Worm (Caenorhabditis elegans) whole organism, L2 larva: Measurements from ENCODE around the gene rgs-9.
A peak's percentile ranks its signal among the peaks of the same experiment; 100 is the strongest.

Source experiments
- C34F6.9 ChIP-seq: fragments of 150-350 bp; optimal IDR thresholded peaks from 2 replicates; lab custom pipeline; 2014; ENCODE audit warnings: missing biosample characterization, missing genetic modification characterization
- F13H6.1 ChIP-seq: sonication (generic microtip); optimal IDR thresholded peaks from 2 replicates; lab custom pipeline; 2016; ENCODE audit warnings: missing genetic modification characterization, missing compliant biosample characterization
- R02D3.7 ChIP-seq: fragments of 150-350 bp; optimal IDR thresholded peaks from 2 replicates; lab custom pipeline; 2014; ENCODE audit warnings: missing biosample characterization, missing genetic modification characterization
- ZK546.5 ChIP-seq: sonication (generic microtip); optimal IDR thresholded peaks from 2 replicates; lab custom pipeline; 2017; ENCODE audit warnings: missing biosample characterization, missing genetic modification characterization
- alr-1 ChIP-seq: fragments of 150-350 bp; optimal IDR thresholded peaks from 2 replicates; lab custom pipeline; 2014; ENCODE audit warnings: missing biosample characterization, missing genetic modification characterization
- aly-2 ChIP-seq: fragments of 150-350 bp; optimal IDR thresholded peaks from 2 replicates; lab custom pipeline; 2014; ENCODE audit warnings: missing biosample characterization, missing genetic modification characterization
- ama-1 ChIP-seq: fragments of 150-350 bp; optimal IDR thresholded peaks from 2 replicates; lab custom pipeline; 2018; ENCODE audit warnings: inconsistent platforms
- blmp-1 ChIP-seq: sonication (generic microtip); optimal IDR thresholded peaks from 2 replicates; lab custom pipeline; 2017; ENCODE audit warnings: missing genetic modification characterization, mild to moderate bottlenecking, missing compliant biosample characterization, antibody characterized with exemption, moderate library complexity; ENCODE audit not compliant: insufficient read depth
- ceh-16 ChIP-seq: fragments of 150-350 bp; optimal IDR thresholded peaks from 2 replicates; lab custom pipeline; 2014; ENCODE audit warnings: missing biosample characterization, missing genetic modification characterization
- ceh-82 ChIP-seq: fragments of 150-350 bp; optimal IDR thresholded peaks from 2 replicates; lab custom pipeline; 2014; ENCODE audit warnings: missing biosample characterization, missing genetic modification characterization
- crh-2 ChIP-seq: sonication (generic microtip); optimal IDR thresholded peaks from 2 replicates; lab custom pipeline; 2017; ENCODE audit warnings: missing biosample characterization, missing genetic modification characterization
- egl-27 ChIP-seq: sonication (generic microtip); optimal IDR thresholded peaks from 3 replicates; lab custom pipeline; 2017; ENCODE audit warnings: missing biosample characterization, missing genetic modification reagents, missing genetic modification characterization
- elt-1 ChIP-seq: fragments of 150-350 bp; optimal IDR thresholded peaks from 2 replicates; lab custom pipeline; 2014; ENCODE audit warnings: missing biosample characterization, missing genetic modification characterization
- elt-3 ChIP-seq: sonication (generic microtip); optimal IDR thresholded peaks from 2 replicates; lab custom pipeline; 2017; ENCODE audit warnings: missing biosample characterization, missing genetic modification characterization
- fos-1 ChIP-seq: fragments of 150-350 bp; optimal IDR thresholded peaks from 2 replicates; lab custom pipeline; 2014; ENCODE audit warnings: missing biosample characterization, missing genetic modification characterization
- gmeb-1 ChIP-seq: fragments of 150-350 bp; optimal IDR thresholded peaks from 2 replicates; lab custom pipeline; 2014; ENCODE audit warnings: missing biosample characterization, missing genetic modification characterization
- lin-11 ChIP-seq: fragments of 150-350 bp; sonication (generic microtip); optimal IDR thresholded peaks from 2 replicates; lab custom pipeline; 2014; ENCODE audit warnings: missing biosample characterization, missing genetic modification characterization, inconsistent platforms, mixed read lengths
- lin-13 ChIP-seq: fragments of 150-350 bp; optimal IDR thresholded peaks from 2 replicates; lab custom pipeline; 2014; ENCODE audit warnings: missing biosample characterization, missing genetic modification reagents, missing genetic modification characterization
- lin-39 ChIP-seq: fragments of 150-350 bp; optimal IDR thresholded peaks from 2 replicates; lab custom pipeline; 2014; ENCODE audit warnings: missing biosample characterization, missing genetic modification reagents, missing genetic modification characterization
- lsy-2 ChIP-seq, 2 experiments: fragments of 150-350 bp in 1 of 2; sonication (generic microtip) in 1 of 2; optimal IDR thresholded peaks; 2 replicates each; lab custom pipeline; 2014 to 2017; ENCODE audit warnings: missing biosample characterization in 2 of 2, missing genetic modification characterization in 2 of 2
- mab-5 ChIP-seq: fragments of 150-350 bp; optimal IDR thresholded peaks from 2 replicates; lab custom pipeline; 2014; ENCODE audit warnings: missing biosample characterization, missing genetic modification characterization
- mbf-1 ChIP-seq: sonication (generic microtip); optimal IDR thresholded peaks from 2 replicates; lab custom pipeline; 2017; ENCODE audit warnings: missing biosample characterization, missing genetic modification characterization
- mdl-1 ChIP-seq, 2 experiments: fragments of 150-350 bp in 1 of 2; sonication (generic microtip) in 1 of 2; optimal IDR thresholded peaks; 2 replicates each; lab custom pipeline; 2017; ENCODE audit warnings: missing biosample characterization in 2 of 2, missing genetic modification characterization in 2 of 2
- nhr-10 ChIP-seq: sonication (generic microtip); optimal IDR thresholded peaks from 2 replicates; lab custom pipeline; 2017; ENCODE audit warnings: missing biosample characterization, missing genetic modification characterization
- nhr-12 ChIP-seq: fragments of 150-350 bp; optimal IDR thresholded peaks from 2 replicates; lab custom pipeline; 2014; ENCODE audit warnings: missing biosample characterization, missing genetic modification characterization
- nhr-129 ChIP-seq: fragments of 150-350 bp; optimal IDR thresholded peaks from 2 replicates; lab custom pipeline; 2014; ENCODE audit warnings: missing biosample characterization, missing genetic modification characterization
- nhr-21 ChIP-seq: fragments of 150-350 bp; optimal IDR thresholded peaks from 2 replicates; lab custom pipeline; 2014; ENCODE audit warnings: missing biosample characterization, missing genetic modification characterization
- nhr-23 ChIP-seq: fragments of 150-350 bp; optimal IDR thresholded peaks from 2 replicates; lab custom pipeline; 2014; ENCODE audit warnings: missing biosample characterization, missing genetic modification reagents, missing genetic modification characterization
- nhr-237 ChIP-seq: fragments of 150-350 bp; optimal IDR thresholded peaks from 2 replicates; lab custom pipeline; 2014; ENCODE audit warnings: missing biosample characterization, missing genetic modification characterization
- nhr-25 ChIP-seq: fragments of 150-350 bp; sonication (generic microtip); optimal IDR thresholded peaks from 3 replicates; lab custom pipeline; 2014; ENCODE audit warnings: missing biosample characterization, missing genetic modification characterization
- nhr-77 ChIP-seq: fragments of 150-350 bp; optimal IDR thresholded peaks from 2 replicates; lab custom pipeline; 2014; ENCODE audit warnings: missing biosample characterization, missing genetic modification characterization
- peb-1 ChIP-seq: fragments of 150-350 bp; optimal IDR thresholded peaks from 2 replicates; lab custom pipeline; 2014; ENCODE audit warnings: missing biosample characterization, missing genetic modification characterization
- sem-4 ChIP-seq: fragments of 150-350 bp; optimal IDR thresholded peaks from 2 replicates; lab custom pipeline; 2014; ENCODE audit warnings: missing biosample characterization, missing genetic modification reagents, missing genetic modification characterization
- skn-1 ChIP-seq: sonication (generic microtip); optimal IDR thresholded peaks from 2 replicates; lab custom pipeline; 2017; ENCODE audit warnings: missing biosample characterization, missing genetic modification characterization
- sma-3 ChIP-seq: sonication (generic microtip); optimal IDR thresholded peaks from 2 replicates; lab custom pipeline; 2016; ENCODE audit warnings: missing genetic modification reagents, missing genetic modification characterization, missing compliant biosample characterization
- sma-9 ChIP-seq, 2 experiments: fragments of 150-350 bp in 1 of 2; sonication (generic microtip) in 1 of 2; optimal IDR thresholded peaks; 2 replicates each; lab custom pipeline; 2014 to 2016; ENCODE audit warnings: missing genetic modification characterization in 2 of 2, mild to moderate bottlenecking in 1 of 2, missing biosample characterization in 1 of 2, missing compliant biosample characterization in 1 of 2, missing genetic modification reagents in 1 of 2, moderate library complexity in 1 of 2
- snpc-4 ChIP-seq: fragments of 150-350 bp; optimal IDR thresholded peaks from 2 replicates; lab custom pipeline; 2014; ENCODE audit warnings: missing biosample characterization, missing genetic modification characterization
- unc-39 ChIP-seq: fragments of 150-350 bp; optimal IDR thresholded peaks from 2 replicates; lab custom pipeline; 2014; ENCODE audit warnings: missing biosample characterization, missing genetic modification characterization
- unc-55 ChIP-seq: fragments of 150-350 bp; sonication (generic microtip); optimal IDR thresholded peaks from 3 replicates; lab custom pipeline; 2014; ENCODE audit warnings: missing biosample characterization, missing genetic modification reagents, missing genetic modification characterization
- unc-62 ChIP-seq: fragments of 150-350 bp; optimal IDR thresholded peaks from 2 replicates; lab custom pipeline; 2014; ENCODE audit warnings: missing biosample characterization, missing genetic modification reagents, missing genetic modification characterization
- zag-1 ChIP-seq: fragments of 150-350 bp; optimal IDR thresholded peaks from 2 replicates; lab custom pipeline; 2014; ENCODE audit warnings: missing biosample characterization, missing genetic modification characterization
- ztf-11 ChIP-seq: sonication (generic microtip); optimal IDR thresholded peaks from 2 replicates; lab custom pipeline; 2017; ENCODE audit warnings: missing biosample characterization, missing genetic modification characterization
- ztf-4 ChIP-seq: fragments of 150-350 bp; optimal IDR thresholded peaks from 2 replicates; lab custom pipeline; 2014; ENCODE audit warnings: missing biosample characterization, missing genetic modification characterization

Gene rgs-9

ce11 chrX:1888445-1889035 is 26.5 kb upstream of the rgs-9 start:
- TF ChIP-seq F13H6.1 (tag; lab: Kevin White, UChicago) (peak; percentile 35), snpc-4 (tag; lab: Kevin White, UChicago) (no peak), fos-1 (tag; lab: Kevin White, UChicago) (peak; percentile 5), unc-62 (GFP tag; lab: Kevin White, UChicago) (no peak), nhr-25 (no peak), nhr-77 (tag; lab: Kevin White, UChicago) (no peak), ceh-82 (tag; lab: Kevin White, UChicago) (no peak), ztf-4 (tag; lab: Kevin White, UChicago) (peak; percentile 35), nhr-129 (tag; lab: Kevin White, UChicago) (peak; percentile 72), R02D3.7 (no peak), lsy-2 (tag; optimal IDR thresholded peaks at IDR 0.05; lab: Kevin White, UChicago) (peak; percentile 50 to 82), blmp-1 (no peak), nhr-12 (tag; lab: Kevin White, UChicago) (no peak), sma-9 (GFP tag; optimal IDR thresholded peaks at IDR 0.05; lab: Kevin White, UChicago) (peak; percentile 24), sma-9 (tag; optimal IDR thresholded peaks at IDR 0.05; lab: Kevin White, UChicago) (no peak), ZK546.5 (tag; lab: Kevin White, UChicago) (peak; percentile 21), unc-39 (tag; lab: Kevin White, UChicago) (no peak), nhr-21 (tag; lab: Kevin White, UChicago) (peak; percentile 71), lin-13 (peak; percentile 57), unc-55 (GFP tag; lab: Kevin White, UChicago) (peak; percentile 26), mab-5 (tag; lab: Kevin White, UChicago) (peak; percentile 30), elt-3 (no peak), lin-11 (tag; lab: Kevin White, UChicago) (peak; percentile 80), zag-1 (tag; lab: Kevin White, UChicago) (no peak), egl-27 (tag; lab: Kevin White, UChicago) (no peak), ama-1 (lab: Kevin White, UChicago) (no peak), mdl-1 (tag; optimal IDR thresholded peaks at IDR 0.05; lab: Kevin White, UChicago) (no peak), gmeb-1 (tag; lab: Kevin White, UChicago) (peak; percentile 60), nhr-23 (no peak), peb-1 (tag; lab: Kevin White, UChicago) (no peak), nhr-10 (tag; lab: Kevin White, UChicago) (no peak), sem-4 (tag; lab: Kevin White, UChicago) (peak; percentile 2), sma-3 (no peak), ceh-16 (no peak), nhr-237 (peak; percentile 27), C34F6.9 (tag; lab: Kevin White, UChicago) (peak; percentile 43), crh-2 (tag; lab: Kevin White, UChicago) (peak; percentile 56), mbf-1 (tag; lab: Kevin White, UChicago) (no peak)

- TF ChIP-seq blmp-1, result no peak
- no peak for TF ChIP-seq nhr-12 (tag; lab: Kevin White, UChicago)
- TF ChIP-seq unc-62 (GFP tag; lab: Kevin White, UChicago), result no peak
- no peak for TF ChIP-seq lsy-2 (tag; optimal IDR thresholded peaks at IDR 0.05; lab: Kevin White, UChicago)
- no peak for TF ChIP-seq elt-3
- no peak for TF ChIP-seq ztf-11 (tag; lab: Kevin White, UChicago)
- TF ChIP-seq alr-1 (tag; lab: Kevin White, UChicago), result no peak
- TF ChIP-seq ceh-82 (tag; lab: Kevin White, UChicago), result no peak
- no peak for TF ChIP-seq mab-5 (tag; lab: Kevin White, UChicago)
- TF ChIP-seq crh-2 (tag; lab: Kevin White, UChicago), result no peak
- TF ChIP-seq elt-1, result no peak
- no peak for TF ChIP-seq gmeb-1 (tag; lab: Kevin White, UChicago)
- TF ChIP-seq nhr-23, result no peak
- no peak for TF ChIP-seq lin-39
- no peak for TF ChIP-seq nhr-77 (tag; lab: Kevin White, UChicago)
- no peak for TF ChIP-seq aly-2
- TF ChIP-seq skn-1, result no peak
- no peak for TF ChIP-seq nhr-129 (tag; lab: Kevin White, UChicago)
- no peak for TF ChIP-seq zag-1 (tag; lab: Kevin White, UChicago)
Observed at ce11 chrX:1890817-1891216, 24.2 kb upstream of the rgs-9 start.
